Worm (Caenorhabditis elegans): ENCODE results near the gene C54E10.6.

Gene C54E10.6

DNA sequence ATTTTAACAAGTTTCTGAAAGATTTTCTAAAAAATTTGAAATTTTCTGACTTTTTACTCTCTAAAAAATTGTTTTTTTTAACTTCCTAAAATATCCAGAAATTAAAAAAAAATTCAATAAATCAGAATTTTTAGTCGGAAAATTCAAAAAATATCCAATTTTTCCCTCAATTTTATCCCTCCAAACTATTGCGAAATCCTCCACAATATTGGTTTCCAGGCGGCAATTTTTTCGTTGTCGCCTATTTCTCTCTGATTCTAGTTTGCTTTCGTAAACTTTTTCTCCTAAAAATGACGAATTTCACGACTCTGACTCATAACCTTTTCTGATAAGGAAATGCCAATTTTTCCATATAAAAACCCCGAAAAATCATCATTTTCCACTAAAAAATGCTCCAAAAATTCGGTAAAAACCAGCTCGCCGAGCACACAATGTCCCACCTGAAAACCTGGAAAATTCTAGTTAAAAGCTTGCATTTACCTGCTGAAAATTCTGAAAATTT lies 21.1 kb downstream of the C54E10.6 start, which contains the start of gene Y17D7B.2:
Gene Y17D7B.2 (plus strand): TSS at position 323 of the 502 bp plus-strand sequence.
- TF ChIP-seq T26A8.4 (GFP tag; IDR thresholded peaks at IDR 0.05) (no peak), zip-2 (tag; optimal IDR thresholded peaks at IDR 0.05) (peak; percentile 73), nhr-6 (tag; optimal IDR thresholded peaks at IDR 0.05) (peak; percentile 62), hif-1 (tag; optimal IDR thresholded peaks at IDR 0.05) (no peak), dmd-6 (GFP tag; IDR thresholded peaks at IDR 0.05) (peak; percentile 39)

- TF ChIP-seq pqm-1 (tag; optimal IDR thresholded peaks at IDR 0.05) (no peak), lin-39 (tag; optimal IDR thresholded peaks at IDR 0.05) (no peak), aly-2 (tag; optimal IDR thresholded peaks at IDR 0.05) (no peak), saeg-2 (GFP tag; IDR thresholded peaks at IDR 0.05) (no peak), nhr-28 (tag; optimal IDR thresholded peaks at IDR 0.05) (no peak), fkh-10 (GFP tag; optimal IDR thresholded peaks at IDR 0.05) (no peak)
These were observed 21.8 kb downstream of the C54E10.6 start, which contains the start of gene Y17D7B.3 for ce11 chrV:18786694-18787093. Gene Y17D7B.3, minus strand, starts transcription at chrV:18786794.

DNA sequence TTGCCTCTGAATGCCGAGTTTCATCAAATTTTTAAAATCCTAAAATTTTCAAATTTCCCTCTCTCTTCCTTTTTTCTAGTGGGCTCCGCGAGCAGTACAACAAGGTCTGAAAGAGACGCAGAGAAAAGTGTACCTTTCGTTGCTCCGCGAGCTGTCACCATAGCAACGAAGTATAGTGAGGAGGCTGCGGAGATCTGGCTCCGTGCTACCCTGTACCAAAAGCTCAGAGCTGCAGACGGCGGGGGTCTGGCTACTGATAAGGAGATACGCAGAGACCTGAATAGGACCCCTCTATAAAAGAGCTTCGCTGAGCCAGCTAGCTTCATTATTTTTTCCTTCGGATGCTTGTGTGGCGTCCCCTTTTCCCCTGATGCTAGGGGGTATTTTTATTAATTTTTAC lies 25.1 kb downstream of the C54E10.6 start, which contains the start of gene Y17D7B.10:
Gene Y17D7B.10 (plus strand): TSS at position 243 of the 400 bp plus-strand sequence.
- no peak for TF ChIP-seq Y5F2A.4 (GFP tag; optimal IDR thresholded peaks at IDR 0.05)
- TF ChIP-seq attf-4 (tag; optimal IDR thresholded peaks at IDR 0.05) = no peak
- 0 out of 2 replicates have a peak, but pooled peaks have one; percentile 9 for TF ChIP-seq set-16 (GFP tag; IDR thresholded peaks at IDR 0.05)

DNA sequence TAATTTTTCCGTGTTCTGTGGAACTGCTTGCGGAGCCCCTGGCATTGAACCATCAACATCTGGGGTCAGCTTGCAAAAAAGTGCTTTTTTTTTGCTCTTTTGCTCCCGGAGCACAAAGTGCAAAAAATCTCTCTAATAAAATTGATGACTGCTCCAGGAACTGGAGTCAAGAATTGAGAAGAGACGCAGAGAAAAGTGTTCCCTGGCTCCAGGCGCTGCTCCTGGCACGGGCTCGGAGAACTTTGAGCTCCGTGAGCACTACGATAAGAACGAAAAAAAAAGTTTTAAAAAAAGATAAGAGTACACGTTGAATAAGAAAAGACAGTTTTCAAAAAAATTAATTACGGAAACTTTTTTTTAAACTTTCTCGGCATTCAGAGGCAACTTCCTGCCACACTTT lies 25.8 kb downstream of the C54E10.6 start:
- TF ChIP-seq hlh-30 (tag; optimal IDR thresholded peaks at IDR 0.05; ENCODE audit: insufficient read depth) (peak; percentile 3), dmd-6 (GFP tag; IDR thresholded peaks at IDR 0.05) (peak; percentile 87), nhr-28 (tag; optimal IDR thresholded peaks at IDR 0.05) (peak; percentile 71), daf-16 (GFP tag; optimal IDR thresholded peaks at IDR 0.05) (peak in 1 of 2 experiments; percentile 8), daf-16 (tag; optimal IDR thresholded peaks at IDR 0.05) (peak; percentile 57), hlh-11 (tag; optimal IDR thresholded peaks at IDR 0.05) (peak; percentile 79), php-3 (GFP tag; IDR thresholded peaks at IDR 0.05) (peak; percentile 40; the same call in 1 of the 2 replicates), set-16 (GFP tag; IDR thresholded peaks at IDR 0.05) (peak; percentile 39; the same call in 1 of the 2 replicates), zip-11 (GFP tag; IDR thresholded peaks at IDR 0.05) (no peak), attf-4 (tag; optimal IDR thresholded peaks at IDR 0.05) (no peak), ztf-7 (tag; optimal IDR thresholded peaks at IDR 0.05) (no peak), lsy-2 (tag; optimal IDR thresholded peaks at IDR 0.05) (peak in 1 of 2 experiments; percentile 40), pqm-1 (tag; optimal IDR thresholded peaks at IDR 0.05) (peak; percentile 58), duxl-1 (tag; optimal IDR thresholded peaks at IDR 0.05; ENCODE audit: poor library complexity) (peak; percentile 92), nhr-77 (tag; optimal IDR thresholded peaks at IDR 0.05) (peak; percentile 2), dve-1 (tag; optimal IDR thresholded peaks at IDR 0.05; ENCODE audit: insufficient read depth) (peak; percentile 77), mep-1 (tag; optimal IDR thresholded peaks at IDR 0.05) (peak; percentile 25), aly-2 (tag; optimal IDR thresholded peaks at IDR 0.05) (no peak), nhr-48 (tag; optimal IDR thresholded peaks at IDR 0.05) (peak; percentile 4), ceh-20 (GFP tag; IDR thresholded peaks at IDR 0.05) (0 out of 2 replicates have a peak, but pooled peaks have one; percentile 20)

ce11 chrV:18780605-18781004 lies 27.9 kb downstream of the C54E10.6 start:
- TF ChIP-seq lin-1 (GFP tag; IDR thresholded peaks at IDR 0.05) (no peak), lin-13 (GFP tag; optimal IDR thresholded peaks at IDR 0.05) (peak; percentile 49), tra-1 (GFP tag; IDR thresholded peaks at IDR 0.05) (0 out of 2 replicates have a peak, but pooled peaks have one; percentile 15), egl-43 (GFP tag; IDR thresholded peaks at IDR 0.05) (0 out of 2 replicates have a peak, but pooled peaks have one; percentile 17), unc-62 (GFP tag; optimal IDR thresholded peaks at IDR 0.05 in 1 of 2) (peak in 1 of 2 experiments; percentile 41), unc-62 (tag; optimal IDR thresholded peaks at IDR 0.05) (no peak), pha-4 (GFP tag; IDR thresholded peaks at IDR 0.05) (0 out of 2 replicates have a peak, but pooled peaks have one; percentile 31), pha-4 (tag; optimal IDR thresholded peaks at IDR 0.05) (no peak), zip-2 (tag; optimal IDR thresholded peaks at IDR 0.05) (no peak), lin-38 (GFP tag; IDR thresholded peaks at IDR 0.05) (0 out of 2 replicates have a peak, but pooled peaks have one; percentile 12)

All from whole organism, L4 larva.